Worm (Caenorhabditis elegans): ENCODE data around the gene F18E9.7.

DNA sequence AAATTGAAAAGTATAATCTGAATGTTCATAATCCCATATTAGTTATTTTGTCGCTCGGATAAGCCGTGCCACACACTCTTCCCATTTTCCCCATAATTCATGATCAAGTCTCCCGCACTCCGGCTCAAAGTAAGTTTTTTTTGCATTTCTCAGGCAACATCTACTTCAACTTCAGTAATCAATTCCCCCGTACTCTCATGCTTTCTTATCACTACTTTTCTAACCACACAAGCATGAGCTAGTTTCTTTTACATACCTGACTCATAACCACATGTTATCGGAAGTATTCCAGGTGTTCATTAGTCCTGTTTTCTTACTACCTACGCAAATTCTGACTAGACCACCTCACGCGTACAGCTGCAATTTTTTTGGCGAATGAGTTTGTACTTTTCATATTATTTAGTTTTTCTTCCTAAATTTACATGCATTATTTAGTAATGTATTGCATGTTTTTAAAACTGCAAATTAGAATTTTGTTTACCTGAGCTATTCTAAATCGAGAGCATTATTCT is 31.0 kb downstream of the F18E9.7 start:
- TF ChIP-seq ama-1 (optimal IDR thresholded peaks at IDR 0.05) (no peak), tbx-7 (tag; optimal IDR thresholded peaks at IDR 0.05) (no peak), ceh-22 (tag; optimal IDR thresholded peaks at IDR 0.05) (no peak), pha-4 (tag; optimal IDR thresholded peaks at IDR 0.05) (no peak), ceh-2 (tag; optimal IDR thresholded peaks at IDR 0.05) (no peak), unc-86 (tag; optimal IDR thresholded peaks at IDR 0.05) (no peak), hlh-8 (tag; optimal IDR thresholded peaks at IDR 0.05) (no peak), fkh-6 (tag; optimal IDR thresholded peaks at IDR 0.05) (no peak), lim-6 (tag; optimal IDR thresholded peaks at IDR 0.05) (no peak), dmd-4 (tag; optimal IDR thresholded peaks at IDR 0.05; ENCODE audit: borderline replicate concordance) (no peak)
